Worm (Caenorhabditis elegans): ENCODE measurements around the gene chil-24.

- TF ChIP-seq zag-1 (tag; optimal IDR thresholded peaks at IDR 0.05), result no peak
- no peak for TF ChIP-seq ztf-4 (tag; optimal IDR thresholded peaks at IDR 0.05)
- TF ChIP-seq egl-27 (tag; optimal IDR thresholded peaks at IDR 0.05), result no peak
- TF ChIP-seq fos-1 (tag; optimal IDR thresholded peaks at IDR 0.05), result no peak
- no peak for TF ChIP-seq mab-5 (tag; optimal IDR thresholded peaks at IDR 0.05)
Measured at ce11 chrII:3113934-3114333, 15.0 kb upstream of the chil-24 start, which contains the start of gene clec-123.
